Fruit fly (Drosophila melanogaster) whole organism, embryonic: ENCODE results near the gene CG14194.

Experiments
- Blimp-1 ChIP-seq: fragments of 200-800 bp; sonication (Bioruptor generic); optimal IDR thresholded peaks from 3 replicates; lab custom pipeline; 2018; ENCODE audit warnings: missing biosample characterization, missing genetic modification characterization, mild to moderate bottlenecking, moderate library complexity, missing genetic modification reagents
- CG10431 ChIP-seq: fragments of 200-800 bp; sonication (Bioruptor generic); optimal IDR thresholded peaks from 3 replicates; lab custom pipeline; 2018; ENCODE audit warnings: missing biosample characterization, mild to moderate bottlenecking, missing genetic modification characterization
- CG10959 ChIP-seq: fragments of 200-800 bp; sonication (Bioruptor generic); IDR thresholded peaks from 2 replicates; pipeline ENCODE4 v1.3.6; 2022; ENCODE audit warnings: missing biosample characterization, missing genetic modification characterization
- CG12391 ChIP-seq: fragments of 200-800 bp; sonication (Bioruptor generic); optimal IDR thresholded peaks from 3 replicates; lab custom pipeline; 2018; ENCODE audit warnings: missing biosample characterization, mild to moderate bottlenecking, missing genetic modification characterization, moderate library complexity
- CG12769 ChIP-seq: fragments of 200-800 bp; sonication (Bioruptor generic); optimal IDR thresholded peaks from 2 replicates; lab custom pipeline; 2019; ENCODE audit warnings: missing biosample characterization, mild to moderate bottlenecking, missing genetic modification characterization, moderate library complexity
- CG13123 ChIP-seq: fragments of 200-800 bp; sonication (Bioruptor generic); optimal IDR thresholded peaks from 2 replicates; lab custom pipeline; 2016; ENCODE audit warnings: missing biosample characterization, missing genetic modification characterization
- CG13287 ChIP-seq: fragments of 200-800 bp; sonication (Bioruptor generic); IDR thresholded peaks from 2 replicates; pipeline ENCODE4 v1.3.6; 2022; ENCODE audit warnings: missing biosample characterization, missing genetic modification characterization; ENCODE audit not compliant: partially characterized antibody
- CG13894 ChIP-seq: fragments of 200-800 bp; sonication (Bioruptor generic); optimal IDR thresholded peaks from 3 replicates; lab custom pipeline; 2018; ENCODE audit warnings: missing biosample characterization, mild to moderate bottlenecking, missing genetic modification characterization, moderate library complexity
- CG31224 ChIP-seq: fragments of 200-800 bp; sonication (Bioruptor generic); IDR thresholded peaks from 2 replicates; pipeline ENCODE4 v1.3.6; 2022; ENCODE audit warnings: missing biosample characterization, missing genetic modification characterization
- CG3163 ChIP-seq: fragments of 200-800 bp; sonication (Bioruptor generic); optimal IDR thresholded peaks from 3 replicates; lab custom pipeline; 2016; ENCODE audit warnings: missing biosample characterization, missing genetic modification characterization
- CG33213 ChIP-seq: fragments of 200-800 bp; sonication (Bioruptor generic); optimal IDR thresholded peaks from 3 replicates; lab custom pipeline; 2016; ENCODE audit warnings: missing biosample characterization, missing genetic modification characterization
- CG43689 ChIP-seq: fragments of 200-800 bp; sonication (Bioruptor generic); IDR thresholded peaks from 2 replicates; pipeline ENCODE4 v1.3.6; 2022; ENCODE audit warnings: missing biosample characterization, missing genetic modification characterization
- CG4424 ChIP-seq: fragments of 200-800 bp; sonication (Bioruptor generic); optimal IDR thresholded peaks from 3 replicates; lab custom pipeline; 2016; ENCODE audit warnings: missing biosample characterization, missing genetic modification characterization
- CG4617 ChIP-seq: fragments of 200-800 bp; sonication (Bioruptor generic); optimal IDR thresholded peaks from 3 replicates; lab custom pipeline; 2016; ENCODE audit warnings: missing biosample characterization, missing genetic modification characterization, borderline replicate concordance
- CG6175 ChIP-seq: fragments of 200-800 bp; sonication (Bioruptor generic); IDR thresholded peaks from 3 replicates; pipeline ENCODE4 v1.3.6; 2022; ENCODE audit warnings: missing biosample characterization, missing genetic modification characterization
- CG7786 ChIP-seq: fragments of 200-800 bp; sonication (Bioruptor generic); optimal IDR thresholded peaks from 2 replicates; lab custom pipeline; 2016; ENCODE audit warnings: missing biosample characterization, missing genetic modification characterization
- CG8281 ChIP-seq: fragments of 200-800 bp; sonication (Bioruptor generic); optimal IDR thresholded peaks from 2 replicates; lab custom pipeline; 2018; ENCODE audit warnings: missing biosample characterization, mild to moderate bottlenecking, missing genetic modification characterization, moderate library complexity
- CG8388 ChIP-seq: fragments of 200-800 bp; sonication (Bioruptor generic); optimal IDR thresholded peaks from 2 replicates; lab custom pipeline; 2019; ENCODE audit warnings: missing biosample characterization, mild to moderate bottlenecking, missing genetic modification characterization, moderate library complexity
- Dbx ChIP-seq: fragments of 200-800 bp; sonication (Bioruptor generic); IDR thresholded peaks from 3 replicates; pipeline ENCODE4 v1.3.6; 2022; ENCODE audit warnings: missing biosample characterization, missing genetic modification characterization
- Dek ChIP-seq: fragments of 200-800 bp; sonication (Bioruptor generic); optimal IDR thresholded peaks from 3 replicates; lab custom pipeline; 2019; ENCODE audit warnings: missing biosample characterization, mild to moderate bottlenecking, missing genetic modification characterization, moderate library complexity
- E2f1 ChIP-seq: fragments of 200-800 bp; sonication (Bioruptor generic); IDR thresholded peaks from 2 replicates; pipeline ENCODE4 v1.3.6; 2022; ENCODE audit warnings: missing biosample characterization, missing genetic modification characterization
- ERR ChIP-seq: fragments of 200-800 bp; sonication (Bioruptor generic); optimal IDR thresholded peaks from 2 replicates; lab custom pipeline; 2016; ENCODE audit warnings: missing biosample characterization, missing genetic modification characterization
- Eip74EF ChIP-seq, 2 experiments: fragments of 200-800 bp in 1 of 2; fragments of >200 bp in 1 of 2; sonication (Bioruptor generic) in 1 of 2; optimal IDR thresholded peaks; 2 replicates each; lab custom pipeline; 2017 to 2019; ENCODE audit warnings: missing biosample characterization in 2 of 2, missing genetic modification characterization in 2 of 2, mild to moderate bottlenecking in 1 of 2, moderate library complexity in 1 of 2
- H15 ChIP-seq: fragments of 200-800 bp; sonication (Bioruptor generic); IDR thresholded peaks from 3 replicates; pipeline ENCODE4 v1.3.6; 2022; ENCODE audit warnings: missing biosample characterization, missing genetic modification characterization
- HLH54F ChIP-seq: fragments of 200-800 bp; sonication (Bioruptor generic); optimal IDR thresholded peaks from 3 replicates; lab custom pipeline; 2016; ENCODE audit warnings: missing biosample characterization, missing genetic modification characterization
- HLHmδ ChIP-seq: fragments of 200-800 bp; sonication (Bioruptor generic); optimal IDR thresholded peaks from 2 replicates; lab custom pipeline; 2018; ENCODE audit warnings: missing biosample characterization, mild to moderate bottlenecking, missing genetic modification characterization, moderate library complexity
- Hmr ChIP-seq: fragments of 200-800 bp; sonication (Bioruptor generic); optimal IDR thresholded peaks from 3 replicates; lab custom pipeline; 2017; ENCODE audit warnings: mild to moderate bottlenecking, missing biosample characterization, missing genetic modification reagents, missing genetic modification characterization
- Hsf ChIP-seq: fragments of 200-800 bp; sonication (Bioruptor generic); optimal IDR thresholded peaks from 3 replicates; lab custom pipeline; 2016; ENCODE audit warnings: missing biosample characterization, missing genetic modification characterization
- Lim3 ChIP-seq: fragments of 200-800 bp; sonication (Bioruptor generic); IDR thresholded peaks from 2 replicates; pipeline ENCODE4 v1.3.6; 2022; ENCODE audit warnings: missing biosample characterization, missing genetic modification characterization
- Oaz ChIP-seq: fragments of 200-800 bp; sonication (Bioruptor generic); IDR thresholded peaks from 2 replicates; pipeline ENCODE4 v1.3.6; 2022; ENCODE audit warnings: missing biosample characterization, missing genetic modification characterization
- Scr ChIP-seq: fragments of 200-800 bp; sonication (Bioruptor generic); IDR thresholded peaks from 2 replicates; pipeline ENCODE4 v1.3.6; 2022; ENCODE audit warnings: missing biosample characterization, missing genetic modification characterization; ENCODE audit not compliant: partially characterized antibody
- Spps ChIP-seq: fragments of 200-800 bp; sonication (Bioruptor generic); optimal IDR thresholded peaks from 2 replicates; lab custom pipeline; 2018; ENCODE audit warnings: missing biosample characterization, mild to moderate bottlenecking, missing genetic modification characterization
- Tbp ChIP-seq: fragments of >200 bp; optimal IDR thresholded peaks from 2 replicates; lab custom pipeline; 2018; ENCODE audit warnings: missing biosample characterization, missing genetic modification characterization
- br ChIP-seq: fragments of >200 bp; optimal IDR thresholded peaks from 2 replicates; lab custom pipeline; 2017
- cato ChIP-seq: fragments of 200-800 bp; sonication (Bioruptor generic); optimal IDR thresholded peaks from 2 replicates; lab custom pipeline; 2016; ENCODE audit warnings: missing biosample characterization, missing genetic modification characterization, borderline replicate concordance
- gsb ChIP-seq: fragments of 200-800 bp; sonication (Bioruptor generic); IDR thresholded peaks from 2 replicates; pipeline ENCODE4 v1.3.6; 2022; ENCODE audit warnings: missing biosample characterization, missing genetic modification characterization
- ind ChIP-seq: fragments of 200-800 bp; sonication (Bioruptor generic); optimal IDR thresholded peaks from 3 replicates; lab custom pipeline; 2016; ENCODE audit warnings: missing biosample characterization, missing genetic modification characterization
- jing ChIP-seq: fragments of 200-800 bp; sonication (Bioruptor generic); optimal IDR thresholded peaks from 2 replicates; lab custom pipeline; 2018; ENCODE audit warnings: missing biosample characterization, mild to moderate bottlenecking, missing genetic modification characterization
- p53 ChIP-seq: fragments of 200-800 bp; sonication (Bioruptor generic); optimal IDR thresholded peaks from 2 replicates; lab custom pipeline; 2016; ENCODE audit warnings: missing biosample characterization, missing genetic modification characterization
- run ChIP-seq: fragments of 200-800 bp; sonication (Bioruptor generic); optimal IDR thresholded peaks from 3 replicates; lab custom pipeline; 2018; ENCODE audit warnings: missing biosample characterization, mild to moderate bottlenecking, missing genetic modification characterization
- sc ChIP-seq, 3 experiments: fragments of >200 bp in 2 of 3; fragments of 200-800 bp in 1 of 3; sonication (Bioruptor generic) in 1 of 3; optimal IDR thresholded peaks; 2 replicates in 2 of 3; 3 replicates in 1 of 3; lab custom pipeline; 2017; ENCODE audit warnings: mild to moderate bottlenecking in 1 of 3, missing biosample characterization in 1 of 3, missing genetic modification characterization in 1 of 3, missing genetic modification reagents in 1 of 3
- sens ChIP-seq: fragments of 200-800 bp; sonication (Bioruptor generic); peaks from one replicate; lab custom pipeline; 2016; ENCODE audit warnings: missing biosample characterization, missing genetic modification characterization
- trh ChIP-seq: fragments of 200-800 bp; sonication (Bioruptor generic); optimal IDR thresholded peaks from 2 replicates; lab custom pipeline; 2016; ENCODE audit warnings: missing biosample characterization, missing genetic modification characterization
- vfl ChIP-seq: fragments of 200-800 bp; sonication (Bioruptor generic); optimal IDR thresholded peaks from 2 replicates; lab custom pipeline; 2016; ENCODE audit warnings: missing biosample characterization, missing genetic modification characterization
- wor ChIP-seq: fragments of 200-800 bp; sonication (Bioruptor generic); IDR thresholded peaks from 2 replicates; pipeline ENCODE4 v1.3.6; 2022; ENCODE audit warnings: missing biosample characterization, missing genetic modification characterization
- zfh1 ChIP-seq: fragments of 200-800 bp; sonication (Bioruptor generic); IDR thresholded peaks from 3 replicates; pipeline ENCODE4 v1.3.6; 2022; ENCODE audit warnings: missing biosample characterization, missing genetic modification characterization

CG14194 gene

DNA sequence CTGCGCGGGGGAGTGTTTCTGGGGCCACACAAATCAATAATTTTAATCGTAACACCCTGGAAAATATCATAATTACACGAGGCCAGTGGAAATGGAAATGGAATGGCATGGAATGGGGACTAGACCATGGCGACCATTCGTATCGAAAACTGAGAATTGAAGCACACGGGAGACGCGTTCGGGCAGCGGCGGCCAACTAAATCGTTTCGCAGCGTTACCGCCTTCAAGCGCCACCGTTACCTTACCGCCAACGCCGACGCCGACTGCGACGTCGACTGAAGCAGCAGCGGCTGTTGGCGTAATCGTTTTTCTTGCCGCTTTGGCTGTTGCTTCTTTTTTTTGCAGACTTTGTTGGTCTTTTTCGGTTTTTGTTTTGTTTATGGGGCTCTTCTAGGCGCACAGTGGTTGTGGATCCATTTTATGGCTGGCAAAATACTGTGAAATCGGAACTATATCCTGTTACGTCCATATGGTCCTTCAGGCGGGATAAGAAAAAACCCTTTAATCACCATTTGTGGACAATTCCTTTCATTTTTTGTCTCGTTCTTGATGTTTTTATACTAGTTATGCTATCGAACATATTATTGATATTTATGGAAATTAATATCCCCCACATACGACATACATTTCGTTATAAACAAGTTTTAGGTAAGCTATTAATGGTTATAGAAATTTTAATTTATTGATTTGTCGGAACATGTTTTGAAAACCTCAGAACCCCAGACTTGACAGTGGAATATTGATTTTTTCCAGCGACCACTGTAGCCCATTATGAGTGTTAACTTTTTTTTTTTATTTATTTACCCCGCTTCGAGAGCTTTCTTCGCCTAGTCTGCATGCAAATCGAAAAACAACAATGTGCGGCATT lies 28.0 kb upstream of the CG14194 start (continued):
- no peak for TF ChIP-seq CG4617 (GFP tag; lab: Kevin White, UChicago)
- no peak for TF ChIP-seq CG8281 (tag; lab: Kevin White, UChicago)
- no peak; the same call in 1 of the 2 replicates for TF ChIP-seq wor (GFP tag; lab: Robert Waterston, UW)
- no peak for TF ChIP-seq Eip74EF (GFP tag; optimal IDR thresholded peaks at IDR 0.05; lab: Kevin White, UChicago)
- no peak for TF ChIP-seq Lim3

DNA sequence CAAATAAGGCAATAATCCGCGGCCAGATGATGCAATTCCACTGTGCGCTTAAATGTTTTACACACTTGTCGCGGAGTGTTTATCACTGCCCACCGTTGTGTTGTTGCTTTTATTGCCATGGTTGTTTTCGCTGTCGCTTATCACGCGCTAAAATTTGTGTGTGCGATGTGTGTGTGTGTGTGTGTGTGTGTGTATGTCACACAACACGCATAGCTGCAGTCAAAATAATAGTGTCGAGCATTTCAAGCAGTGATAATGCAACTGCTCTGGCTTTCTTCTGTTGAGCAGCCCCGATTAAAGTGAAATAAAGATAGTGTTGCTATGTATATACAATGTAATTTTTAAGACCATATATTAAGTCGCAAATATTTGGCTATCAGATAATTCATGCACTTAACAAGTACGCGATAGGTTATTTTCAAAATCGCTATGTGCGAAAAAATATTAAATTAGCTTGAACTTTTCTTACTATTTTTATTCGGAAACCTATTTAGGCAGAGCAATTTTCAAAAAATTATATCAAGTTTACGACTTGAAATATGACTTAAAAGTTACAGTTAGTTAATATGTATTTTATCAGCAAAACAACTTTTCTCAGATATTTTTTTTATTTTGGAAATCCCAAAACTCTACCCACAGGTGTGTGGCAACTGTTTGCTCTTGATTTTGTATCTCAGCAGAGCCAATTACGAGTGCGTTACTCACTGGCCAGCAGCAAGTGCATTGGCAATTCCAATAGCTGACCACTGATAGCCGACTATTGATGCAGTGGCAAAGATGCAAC lies 27.0 kb upstream of the CG14194 start:
- TF ChIP-seq ERR (GFP tag; lab: Kevin White, UChicago) (no peak), CG10431 (GFP tag; lab: Kevin White, UChicago) (no peak), Hsf (GFP tag; lab: Kevin White, UChicago) (peak; percentile 16), CG13123 (GFP tag; lab: Kevin White, UChicago) (no peak), jing (GFP tag; lab: Kevin White, UChicago) (peak; percentile 32), Tbp (GFP tag; lab: Kevin White, UChicago) (no peak), Dek (tag; lab: Kevin White, UChicago) (peak; percentile 50), cato (no peak), Oaz (GFP tag; lab: Robert Waterston, UW) (0 out of 2 replicates have a peak, but pooled peaks have one; percentile 32), CG13894 (no peak), gsb (GFP tag; lab: Robert Waterston, UW) (0 out of 2 replicates have a peak, but pooled peaks have one; percentile 25), CG3163 (GFP tag; lab: Kevin White, UChicago) (no peak), ind (GFP tag; lab: Kevin White, UChicago) (peak; percentile 35), CG31224 (no peak), Scr (GFP tag; lab: Robert Waterston, UW) (no peak), CG43689 (no peak), CG8388 (no peak), CG6175 (no peak), E2f1 (no peak), p53 (GFP tag; lab: Kevin White, UChicago) (no peak), CG12769 (tag; lab: Kevin White, UChicago) (peak; percentile 52), CG4424 (GFP tag; lab: Kevin White, UChicago) (no peak), HLHmδ (no peak), vfl (GFP tag; lab: Kevin White, UChicago) (no peak), br (lab: Kevin White, UChicago) (no peak), Hmr (GFP tag; lab: Kevin White, UChicago) (peak; percentile 51), run (no peak), Spps (no peak), H15 (0 out of 3 replicates have a peak, but pooled peaks have one; percentile 42), sc (optimal IDR thresholded peaks at IDR 0.05; lab: Kevin White, UChicago) (no peak), sc (GFP tag; optimal IDR thresholded peaks at IDR 0.05; lab: Kevin White, UChicago) (no peak), CG10959 (GFP tag; lab: Robert Waterston, UW) (no peak), sens (peak; percentile 90), zfh1 (GFP tag; lab: Robert Waterston, UW) (no peak), CG33213 (no peak), Dbx (GFP tag; lab: Robert Waterston, UW) (no peak), Blimp-1 (GFP tag; lab: Kevin White, UChicago) (peak; percentile 3), HLH54F (no peak), CG7786 (GFP tag; lab: Kevin White, UChicago) (no peak), trh (no peak), CG13287 (GFP tag; lab: Robert Waterston, UW) (no peak), CG12391 (tag; lab: Kevin White, UChicago) (peak; percentile 2)
